Fruit fly (Drosophila melanogaster) whole organism: ENCODE data around the gene CG6013.

ENCODE experiments used
- CG8478 ChIP-seq: fragments of >200 bp; optimal IDR thresholded peaks from 2 replicates; lab custom pipeline; 2018; ENCODE audit warnings: inconsistent platforms
- EcR ChIP-seq, 2 experiments: fragments of >200 bp; optimal IDR thresholded peaks; 2 replicates each; lab custom pipeline; 2017; ENCODE audit warnings: missing biosample characterization in 2 of 2, missing genetic modification characterization in 2 of 2, missing genetic modification reagents in 2 of 2
- psq ChIP-seq: fragments of >200 bp; optimal IDR thresholded peaks from 2 replicates; lab custom pipeline; 2017

dm6 chr3R:19062549-19062948, 31.2 kb downstream of the CG6013 start:
- TF ChIP-seq CG8478, result no peak
- TF ChIP-seq psq (lab: Kevin White, UChicago), result no peak
- no peak for TF ChIP-seq EcR (GFP tag; optimal IDR thresholded peaks at IDR 0.05; lab: Kevin White, UChicago)
